Worm (Caenorhabditis elegans): ENCODE data around the gene lec-3.

Gene lec-3

ce11 chrII:10035425-10035824 lies 44.5 kb downstream of the lec-3 start:
- TF ChIP-seq ceh-83 (GFP tag; optimal IDR thresholded peaks at IDR 0.05) (no peak), zip-8 (tag; optimal IDR thresholded peaks at IDR 0.05) (no peak), sem-2 (GFP tag; optimal IDR thresholded peaks at IDR 0.05) (no peak), elt-3 (tag; optimal IDR thresholded peaks at IDR 0.05) (no peak), mep-1 (tag; optimal IDR thresholded peaks at IDR 0.05) (no peak), M03D4.4 (tag; optimal IDR thresholded peaks at IDR 0.05) (no peak), ceh-43 (GFP tag; optimal IDR thresholded peaks at IDR 0.05) (no peak)

DNA sequence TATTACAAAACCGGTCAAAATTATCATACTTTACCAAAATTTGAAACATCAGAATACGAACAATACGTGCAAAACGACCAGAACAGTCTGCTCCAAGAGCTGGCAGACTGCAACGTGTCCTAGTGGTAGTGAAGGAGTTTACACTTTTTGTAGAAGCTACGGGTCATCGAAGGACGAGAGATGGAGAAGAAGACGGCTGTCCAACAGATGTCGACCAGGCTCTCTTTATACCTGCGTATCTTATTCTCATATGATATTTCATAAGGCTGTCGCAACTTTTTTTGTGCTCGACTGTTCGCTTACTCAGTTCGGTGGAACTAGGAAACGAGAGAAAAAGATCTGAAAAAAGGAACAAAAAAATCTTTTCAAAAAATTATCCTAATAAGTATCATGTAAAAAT lies 48.9 kb downstream of the lec-3 start, which contains the start of gene let-268:
let-268 (minus strand) TSS at position 182 of the 400 bp plus-strand sequence.
- no peak for TF ChIP-seq nhr-2 (tag; optimal IDR thresholded peaks at IDR 0.05)
- no peak for TF ChIP-seq mls-2 (tag; optimal IDR thresholded peaks at IDR 0.05)
- no peak for TF ChIP-seq ham-2 (GFP tag; optimal IDR thresholded peaks at IDR 0.05)
- no peak for TF ChIP-seq unc-120 (tag; optimal IDR thresholded peaks at IDR 0.05; ENCODE audit: poor library complexity, severe bottlenecking)
- TF ChIP-seq ceh-83 (GFP tag; optimal IDR thresholded peaks at IDR 0.05), result no peak
- peak; percentile 99 for TF ChIP-seq hlh-1 (tag; optimal IDR thresholded peaks at IDR 0.05)
- TF ChIP-seq bed-3 (GFP tag; optimal IDR thresholded peaks at IDR 0.05), result no peak
- no peak for TF ChIP-seq pha-4 (tag; optimal IDR thresholded peaks at IDR 0.05)

ce11 chrII:10040834-10041233 lies 49.9 kb downstream of the lec-3 start, which contains the start of gene ogr-2:
ogr-2 (plus strand) TSS chrII:10041134.
- TF ChIP-seq mab-5 (tag; optimal IDR thresholded peaks at IDR 0.05) (no peak), nhr-76 (tag; optimal IDR thresholded peaks at IDR 0.05) (no peak), ces-1 (GFP tag; optimal IDR thresholded peaks at IDR 0.05) (no peak), cnd-1 (tag; optimal IDR thresholded peaks at IDR 0.05) (no peak), mep-1 (tag; optimal IDR thresholded peaks at IDR 0.05) (no peak), unc-62 (GFP tag; optimal IDR thresholded peaks at IDR 0.05) (no peak), blmp-1 (tag; optimal IDR thresholded peaks at IDR 0.05) (no peak), nhr-2 (tag; optimal IDR thresholded peaks at IDR 0.05) (no peak), unc-39 (tag; optimal IDR thresholded peaks at IDR 0.05) (no peak), ceh-43 (GFP tag; optimal IDR thresholded peaks at IDR 0.05) (no peak), M03D4.4 (tag; optimal IDR thresholded peaks at IDR 0.05) (no peak), ztf-11 (tag; optimal IDR thresholded peaks at IDR 0.05) (no peak), sptf-1 (tag; optimal IDR thresholded peaks at IDR 0.05) (no peak), unc-120 (tag; optimal IDR thresholded peaks at IDR 0.05; ENCODE audit: poor library complexity, severe bottlenecking) (no peak), elt-3 (tag; optimal IDR thresholded peaks at IDR 0.05) (no peak), mls-2 (tag; optimal IDR thresholded peaks at IDR 0.05) (no peak), zip-8 (tag; optimal IDR thresholded peaks at IDR 0.05) (no peak), nhr-28 (tag; optimal IDR thresholded peaks at IDR 0.05) (no peak)

ce11 chrII:10044961-10045360 lies 54.0 kb downstream of the lec-3 start, which contains the start of the genes F52H3.11 and bath-38:
F52H3.11 (minus strand) TSS chrII:10045163.
bath-38 (minus strand) TSS chrII:10045270.
- TF ChIP-seq ceh-43 (GFP tag; optimal IDR thresholded peaks at IDR 0.05), result no peak
- TF ChIP-seq drap-1 (GFP tag; optimal IDR thresholded peaks at IDR 0.05), result no peak
- no peak for TF ChIP-seq ztf-11 (tag; optimal IDR thresholded peaks at IDR 0.05)
- TF ChIP-seq mep-1 (tag; optimal IDR thresholded peaks at IDR 0.05), result peak; percentile 47
- TF ChIP-seq lin-13 (tag; optimal IDR thresholded peaks at IDR 0.05), result peak; percentile 23
- peak; percentile 54 for TF ChIP-seq pha-4 (tag; optimal IDR thresholded peaks at IDR 0.05)
- TF ChIP-seq sptf-1 (tag; optimal IDR thresholded peaks at IDR 0.05), result no peak
- no peak for TF ChIP-seq ceh-83 (GFP tag; optimal IDR thresholded peaks at IDR 0.05)
- no peak for TF ChIP-seq ces-1 (GFP tag; optimal IDR thresholded peaks at IDR 0.05)
- TF ChIP-seq lsy-2 (tag; optimal IDR thresholded peaks at IDR 0.05), result peak; percentile 37

- TF ChIP-seq mab-5 (tag; optimal IDR thresholded peaks at IDR 0.05) (no peak), elt-3 (tag; optimal IDR thresholded peaks at IDR 0.05) (peak; percentile 42), blmp-1 (tag; optimal IDR thresholded peaks at IDR 0.05) (peak; percentile 80)
These were observed 54.8 kb downstream of the lec-3 start for ce11 chrII:10045670-10046069.

- no peak for TF ChIP-seq ces-1 (GFP tag; optimal IDR thresholded peaks at IDR 0.05)
- no peak for TF ChIP-seq drap-1 (GFP tag; optimal IDR thresholded peaks at IDR 0.05)
- no peak for TF ChIP-seq cnd-1 (tag; optimal IDR thresholded peaks at IDR 0.05)
- no peak for TF ChIP-seq pha-4 (tag; optimal IDR thresholded peaks at IDR 0.05)
- no peak for TF ChIP-seq ceh-43 (GFP tag; optimal IDR thresholded peaks at IDR 0.05)
- no peak for TF ChIP-seq hlh-1 (tag; optimal IDR thresholded peaks at IDR 0.05)
- TF ChIP-seq nhr-237 (tag; optimal IDR thresholded peaks at IDR 0.05), result no peak
- TF ChIP-seq snpc-4 (tag; optimal IDR thresholded peaks at IDR 0.05), result no peak
- no peak for TF ChIP-seq ceh-39 (tag; optimal IDR thresholded peaks at IDR 0.05)
These were observed 57.7 kb downstream of the lec-3 start, which contains the start of gene flp-4 for ce11 chrII:10048568-10048967. flp-4 (plus strand) TSS chrII:10048868.

Measured in whole organism, mixed stage, embryonic.